Fruit fly (Drosophila melanogaster) whole organism, prepupa: ENCODE measurements around the gene pyd.

Source experiments
- Blimp-1 ChIP-seq: fragments of 200-800 bp; sonication (Bioruptor generic); optimal IDR thresholded peaks from 3 replicates; lab custom pipeline; 2017; ENCODE audit warnings: missing biosample characterization, missing genetic modification characterization, mild to moderate bottlenecking, moderate library complexity, missing genetic modification reagents
- CG11902 ChIP-seq: fragments of 200-800 bp; sonication (Bioruptor generic); optimal IDR thresholded peaks from 3 replicates; lab custom pipeline; 2016; ENCODE audit warnings: missing biosample characterization, missing genetic modification characterization
- CG15336 ChIP-seq: fragments of 200-800 bp; sonication (Bioruptor generic); IDR thresholded peaks from 2 replicates; pipeline ENCODE4 v1.3.6; 2022; ENCODE audit warnings: missing biosample characterization, missing genetic modification characterization
- CG1621 ChIP-seq: fragments of 200-800 bp; sonication (Bioruptor generic); optimal IDR thresholded peaks from 3 replicates; lab custom pipeline; 2018; ENCODE audit warnings: missing biosample characterization, mild to moderate bottlenecking, missing genetic modification characterization
- CG16779 ChIP-seq: fragments of 200-800 bp; sonication (Bioruptor generic); optimal IDR thresholded peaks from 3 replicates; lab custom pipeline; 2017; ENCODE audit warnings: missing biosample characterization, mild to moderate bottlenecking, missing genetic modification characterization
- CG3032 ChIP-seq: fragments of 200-800 bp; optimal IDR thresholded peaks from 2 replicates; lab custom pipeline; 2019; ENCODE audit warnings: missing biosample characterization, mild to moderate bottlenecking, missing genetic modification characterization, moderate library complexity
- CG32006 ChIP-seq: fragments of 200-800 bp; sonication (Bioruptor generic); optimal IDR thresholded peaks from 3 replicates; lab custom pipeline; 2017; ENCODE audit warnings: missing biosample characterization, mild to moderate bottlenecking, missing genetic modification characterization
- CG34406 ChIP-seq: fragments of 200-800 bp; sonication (Bioruptor generic); optimal IDR thresholded peaks from 3 replicates; lab custom pipeline; 2016; ENCODE audit warnings: missing biosample characterization, missing genetic modification characterization
- CG3919 ChIP-seq: fragments of 200-800 bp; sonication (Bioruptor generic); optimal IDR thresholded peaks from 3 replicates; lab custom pipeline; 2016; ENCODE audit warnings: missing biosample characterization, missing genetic modification characterization
- CG4318 ChIP-seq: fragments of 200-800 bp; sonication (Bioruptor generic); optimal IDR thresholded peaks from 3 replicates; lab custom pipeline; 2017; ENCODE audit warnings: missing biosample characterization, mild to moderate bottlenecking, missing genetic modification characterization
- CG6276 ChIP-seq: fragments of 200-800 bp; sonication (Bioruptor generic); optimal IDR thresholded peaks from 2 replicates; lab custom pipeline; 2017; ENCODE audit warnings: missing biosample characterization, mild to moderate bottlenecking, missing genetic modification characterization
- CG6792 ChIP-seq: fragments of 200-800 bp; sonication (Bioruptor generic); optimal IDR thresholded peaks from 3 replicates; lab custom pipeline; 2016; ENCODE audit warnings: missing biosample characterization, missing genetic modification characterization
- CG6854 ChIP-seq: fragments of 200-800 bp; sonication (Bioruptor generic); optimal IDR thresholded peaks from 2 replicates; lab custom pipeline; 2017; ENCODE audit warnings: missing biosample characterization, mild to moderate bottlenecking, missing genetic modification characterization
- CG7368 ChIP-seq: fragments of 200-800 bp; sonication (Bioruptor generic); optimal IDR thresholded peaks from 3 replicates; lab custom pipeline; 2016; ENCODE audit warnings: missing biosample characterization, missing genetic modification characterization
- CG8119 ChIP-seq: fragments of 200-800 bp; sonication (Bioruptor generic); IDR thresholded peaks from 3 replicates; pipeline ENCODE4 v1.3.6; 2022; ENCODE audit warnings: missing biosample characterization, missing genetic modification characterization
- CG8319 ChIP-seq: fragments of 200-800 bp; sonication (Bioruptor generic); optimal IDR thresholded peaks from 3 replicates; lab custom pipeline; 2016; ENCODE audit warnings: missing biosample characterization, missing genetic modification characterization
- CG8632 ChIP-seq: fragments of 200-800 bp; sonication (Bioruptor generic); optimal IDR thresholded peaks from 3 replicates; lab custom pipeline; 2016; ENCODE audit warnings: missing biosample characterization, missing genetic modification characterization
- Eip75B ChIP-seq: fragments of 200-800 bp; sonication (Bioruptor generic); optimal IDR thresholded peaks from 3 replicates; lab custom pipeline; 2016; ENCODE audit warnings: missing biosample characterization, missing genetic modification characterization
- Eip78C ChIP-seq: fragments of 200-800 bp; sonication (Bioruptor generic); peaks from one replicate; lab custom pipeline; 2016; ENCODE audit warnings: missing biosample characterization, missing genetic modification characterization
- Eip93F ChIP-seq: fragments of 200-800 bp; sonication (Bioruptor generic); optimal IDR thresholded peaks from 2 replicates; lab custom pipeline; 2016; ENCODE audit warnings: missing biosample characterization, mild to moderate bottlenecking, missing genetic modification characterization
- Ets21C ChIP-seq: fragments of 200-800 bp; sonication (Bioruptor generic); optimal IDR thresholded peaks from 3 replicates; lab custom pipeline; 2016; ENCODE audit warnings: missing biosample characterization, missing genetic modification characterization
- Hr38 ChIP-seq: sonication (Bioruptor generic); optimal IDR thresholded peaks from 2 replicates; lab custom pipeline; 2016; ENCODE audit warnings: missing biosample characterization, missing genetic modification characterization
- Hr39 ChIP-seq: fragments of 200-800 bp; sonication (Bioruptor generic); optimal IDR thresholded peaks from 2 replicates; lab custom pipeline; 2016; ENCODE audit warnings: missing biosample characterization, missing genetic modification characterization
- Hr4 ChIP-seq: fragments of 200-800 bp; sonication (Bioruptor generic); optimal IDR thresholded peaks from 3 replicates; lab custom pipeline; 2016; ENCODE audit warnings: missing biosample characterization, missing genetic modification characterization
- Lpt ChIP-seq: fragments of 200-800 bp; sonication (Bioruptor generic); optimal IDR thresholded peaks from 3 replicates; lab custom pipeline; 2016; ENCODE audit warnings: missing biosample characterization, missing genetic modification characterization
- Smox ChIP-seq: fragments of 200-800 bp; sonication (Bioruptor generic); optimal IDR thresholded peaks from 3 replicates; lab custom pipeline; 2016; ENCODE audit warnings: missing biosample characterization, missing genetic modification characterization
- Sox102F ChIP-seq: fragments of 200-800 bp; sonication (Bioruptor generic); optimal IDR thresholded peaks from 2 replicates; lab custom pipeline; 2016; ENCODE audit warnings: missing biosample characterization, mild to moderate bottlenecking, missing genetic modification characterization
- Sox15 ChIP-seq: fragments of 200-800 bp; sonication (Bioruptor generic); optimal IDR thresholded peaks from 3 replicates; lab custom pipeline; 2016; ENCODE audit warnings: missing biosample characterization, missing genetic modification characterization
- cyc ChIP-seq: fragments of 200-800 bp; sonication (Bioruptor generic); optimal IDR thresholded peaks from 3 replicates; lab custom pipeline; 2016; ENCODE audit warnings: missing biosample characterization, missing genetic modification characterization
- dac ChIP-seq: fragments of 200-800 bp; sonication (Bioruptor generic); optimal IDR thresholded peaks from 2 replicates; lab custom pipeline; 2017; ENCODE audit warnings: missing biosample characterization, mild to moderate bottlenecking, missing genetic modification characterization
- dsx ChIP-seq: fragments of 200-800 bp; optimal IDR thresholded peaks from 3 replicates; lab custom pipeline; 2019; ENCODE audit warnings: missing biosample characterization, mild to moderate bottlenecking, missing genetic modification characterization, moderate library complexity; ENCODE audit not compliant: poor library complexity, severe bottlenecking
- eg ChIP-seq: fragments of 200-800 bp; sonication (Bioruptor generic); IDR thresholded peaks from 3 replicates; pipeline ENCODE4 v1.3.6; 2022; ENCODE audit warnings: missing biosample characterization, missing genetic modification characterization
- pdm3 ChIP-seq: fragments of 200-800 bp; sonication (Bioruptor generic); optimal IDR thresholded peaks from 3 replicates; lab custom pipeline; 2016; ENCODE audit warnings: missing biosample characterization, missing genetic modification characterization
- salr ChIP-seq, 2 experiments: fragments of 200-800 bp; sonication (Bioruptor generic); optimal IDR thresholded peaks; 3 replicates each; lab custom pipeline; 2016 to 2018; ENCODE audit warnings: missing biosample characterization in 2 of 2, missing genetic modification characterization in 2 of 2, mild to moderate bottlenecking in 1 of 2
- spab ChIP-seq: fragments of 200-800 bp; sonication (Bioruptor generic); optimal IDR thresholded peaks from 2 replicates; lab custom pipeline; 2017; ENCODE audit warnings: missing biosample characterization, mild to moderate bottlenecking, missing genetic modification characterization, missing genetic modification reagents
- svp ChIP-seq: fragments of 200-800 bp; sonication (Bioruptor generic); peaks from one replicate; lab custom pipeline; 2016; ENCODE audit warnings: missing biosample characterization, missing genetic modification characterization
- topi ChIP-seq: fragments of 200-800 bp; sonication (Bioruptor generic); optimal IDR thresholded peaks from 3 replicates; lab custom pipeline; 2016; ENCODE audit warnings: missing biosample characterization, missing genetic modification characterization
- vri ChIP-seq: fragments of 200-800 bp; sonication (Bioruptor generic); optimal IDR thresholded peaks from 3 replicates; lab custom pipeline; 2016; ENCODE audit warnings: missing biosample characterization, mild to moderate bottlenecking, missing genetic modification characterization

The pyd gene

DNA sequence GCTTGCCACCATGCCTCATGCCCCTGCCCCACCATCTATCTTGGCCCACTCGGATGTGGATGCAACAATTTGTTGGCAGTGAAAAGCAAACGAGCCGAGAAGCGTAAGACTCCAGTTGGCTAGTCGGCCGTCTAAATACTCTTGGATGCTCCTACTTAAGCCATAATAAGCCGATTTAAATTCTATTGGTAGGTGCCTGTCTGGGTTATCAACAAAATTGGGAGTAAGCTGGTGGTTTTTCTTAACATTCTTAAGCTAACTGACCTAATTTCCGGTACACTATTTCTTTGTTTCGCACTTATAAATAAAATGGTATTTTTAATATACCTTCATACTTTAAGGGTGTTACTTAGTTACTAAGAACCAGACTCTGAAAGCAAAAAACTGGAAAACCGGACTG, 26.0 kb upstream of the pyd start (continued):
- peak; percentile 38 for TF ChIP-seq CG3032 (tag; lab: Kevin White, UChicago)
- TF ChIP-seq Lpt: no peak
- no peak for TF ChIP-seq CG8119 (GFP tag; lab: Robert Waterston, UW)
- no peak for TF ChIP-seq CG11902 (GFP tag; lab: Kevin White, UChicago)
- no peak for TF ChIP-seq CG8319
- TF ChIP-seq Sox15: no peak
- no peak for TF ChIP-seq CG6792
- no peak for TF ChIP-seq Hr4 (GFP tag; lab: Kevin White, UChicago)
- TF ChIP-seq Eip93F (GFP tag; lab: Kevin White, UChicago): no peak
- TF ChIP-seq Hr39: peak; percentile 14
- TF ChIP-seq salr (GFP tag; optimal IDR thresholded peaks at IDR 0.05; lab: Kevin White, UChicago): no peak
- TF ChIP-seq cyc (GFP tag; lab: Kevin White, UChicago): peak; percentile 38
- TF ChIP-seq Ets21C (GFP tag; lab: Kevin White, UChicago): no peak
- TF ChIP-seq CG3919: peak; percentile 3
- no peak for TF ChIP-seq CG16779 (tag; lab: Kevin White, UChicago)
- no peak for TF ChIP-seq dac (GFP tag; lab: Kevin White, UChicago)
- TF ChIP-seq CG34406 (GFP tag; lab: Kevin White, UChicago): no peak
- TF ChIP-seq, all 60 proteins: peak for 25

DNA sequence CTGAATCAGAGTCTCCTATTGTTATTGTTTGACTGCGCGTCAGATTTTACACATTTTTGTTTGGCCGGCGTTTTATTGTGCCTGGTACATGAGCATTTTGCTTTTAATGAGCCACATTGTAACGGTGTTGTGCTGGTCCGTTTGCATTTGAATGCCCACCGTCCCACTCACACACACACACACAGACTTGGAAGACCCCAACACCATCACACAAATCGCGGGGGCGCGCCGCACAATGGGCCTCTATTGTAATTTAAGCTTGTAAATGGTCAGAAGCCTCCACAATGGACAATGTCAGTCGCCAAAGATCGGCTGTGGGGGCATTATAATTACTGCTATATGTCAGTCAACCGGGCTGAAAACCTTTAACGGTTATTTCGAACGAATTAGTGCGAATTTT, 24.6 kb upstream of the pyd start:
- TF ChIP-seq eg (GFP tag; lab: Robert Waterston, UW) (no peak), Sox102F (GFP tag; lab: Kevin White, UChicago) (no peak)

DNA sequence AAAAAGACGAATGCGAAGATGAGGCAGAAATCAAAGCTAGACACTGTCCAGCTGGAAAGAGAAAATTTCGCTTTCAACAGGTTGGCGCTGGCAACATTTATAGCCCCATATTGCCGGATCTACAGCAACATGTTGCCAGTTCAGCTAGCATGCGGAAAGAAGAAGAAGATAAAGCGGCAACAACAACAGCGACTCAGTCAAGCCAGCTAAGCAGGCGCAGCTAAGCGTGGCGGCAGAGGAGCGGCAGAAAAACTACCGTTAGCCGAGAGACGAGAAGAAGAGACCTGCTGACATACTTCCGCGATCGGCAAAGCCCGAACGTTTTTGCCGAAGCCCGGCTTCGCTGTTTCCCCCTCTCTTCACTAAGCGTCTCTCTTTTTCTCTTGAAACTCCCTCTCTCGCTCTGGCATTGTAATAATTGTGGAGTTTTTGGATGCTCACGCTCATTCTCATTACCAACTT, 23.7 kb upstream of the pyd start:
- no peak for TF ChIP-seq CG7368 (GFP tag; lab: Kevin White, UChicago)
- no peak for TF ChIP-seq Smox (GFP tag; lab: Kevin White, UChicago)
- TF ChIP-seq Hr38 (GFP tag; lab: Kevin White, UChicago): no peak
- no peak for TF ChIP-seq vri (GFP tag; lab: Kevin White, UChicago)
- peak; percentile 33 for TF ChIP-seq Blimp-1 (GFP tag; lab: Kevin White, UChicago)
- peak; percentile 17; the same call in 1 of the 3 replicates for TF ChIP-seq eg (GFP tag; lab: Robert Waterston, UW)
- TF ChIP-seq CG1621 (tag; lab: Kevin White, UChicago): peak; percentile 23
- no peak for TF ChIP-seq spab (GFP tag; lab: Kevin White, UChicago)
- no peak for TF ChIP-seq pdm3 (GFP tag; lab: Kevin White, UChicago)
- TF ChIP-seq dsx (GFP tag; lab: Kevin White, UChicago): peak; percentile 5
- TF ChIP-seq CG6854 (GFP tag; lab: Kevin White, UChicago): peak; percentile 35
- no peak for TF ChIP-seq CG34406 (GFP tag; lab: Kevin White, UChicago)
- TF ChIP-seq Eip75B: peak; percentile 74

DNA sequence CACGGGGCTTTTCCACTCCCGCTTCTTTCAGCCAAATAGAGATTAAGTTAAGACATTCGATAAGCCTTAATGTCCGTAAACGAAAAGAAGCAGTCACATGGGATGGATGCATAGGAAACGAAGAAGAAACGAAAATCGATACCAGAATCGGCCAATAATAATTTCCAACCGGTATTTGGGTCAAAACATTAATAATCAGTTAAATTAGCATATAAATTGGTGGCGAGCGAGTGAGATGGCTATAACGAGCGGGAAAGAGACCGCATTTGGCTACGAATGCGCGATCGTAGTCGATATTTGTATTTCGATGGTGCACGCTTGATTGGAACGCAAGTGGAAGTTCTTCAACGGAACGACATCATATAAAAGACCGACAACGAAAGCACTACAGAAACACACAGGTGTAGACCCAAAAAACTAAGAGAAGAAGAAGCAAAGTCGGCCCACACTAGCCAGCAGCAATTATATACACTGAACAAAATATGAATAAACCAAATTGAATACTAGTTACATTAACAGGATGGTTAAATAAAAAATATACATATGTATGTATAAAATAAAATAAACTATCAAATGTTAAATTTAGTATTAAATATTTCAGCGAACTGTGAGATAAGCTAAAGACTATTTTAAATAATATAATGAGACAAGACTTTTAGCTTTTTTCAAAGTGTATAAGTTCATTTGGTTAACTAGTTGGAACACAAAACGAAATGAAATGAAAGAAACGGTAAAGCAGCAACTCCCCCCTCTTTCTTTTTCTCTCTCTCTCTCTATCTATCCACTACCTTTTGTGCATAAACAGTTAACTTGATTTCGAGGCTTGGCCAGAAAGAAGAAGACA, 23.0 kb upstream of the pyd start:
- peak; percentile 1 for TF ChIP-seq CG34406 (GFP tag; lab: Kevin White, UChicago)
- peak; percentile 64 for TF ChIP-seq CG15336 (GFP tag; lab: Robert Waterston, UW)
- TF ChIP-seq topi: no peak
- peak; percentile 42 for TF ChIP-seq svp (GFP tag; lab: Kevin White, UChicago)
- TF ChIP-seq CG8119 (GFP tag; lab: Robert Waterston, UW): peak; percentile 46; the same call in 2 of the 3 replicates
- peak in 1 of 2 experiments; percentile 7 for TF ChIP-seq salr (GFP tag; optimal IDR thresholded peaks at IDR 0.05; lab: Kevin White, UChicago)
- no peak for TF ChIP-seq Lpt
- peak; percentile 8 for TF ChIP-seq Eip78C (GFP tag; lab: Kevin White, UChicago)
- TF ChIP-seq CG8632 (GFP tag; lab: Kevin White, UChicago): no peak
- TF ChIP-seq CG6276 (GFP tag; lab: Kevin White, UChicago): peak; percentile 6
- peak; percentile 67 for TF ChIP-seq CG32006 (GFP tag; lab: Kevin White, UChicago)
- TF ChIP-seq CG4318 (GFP tag; lab: Kevin White, UChicago): peak; percentile 31
- TF ChIP-seq, all 60 proteins: peak for 9
